In genomic region chrX:12600802-12601793, dm6 we compare ENCODE assay signal across 1 fruit fly cellular context.
A peak's percentile ranks its signal among the peaks of the same experiment; 100 is the strongest.
TF ChIP-seq lines count a peak whose summit lies in the region.

No protein-coding gene starts in this region.

TF ChIP-seq in whole organism, embryonic, 481 proteins besides CTCF, POLR2A, EP300 and RAD21 (continued from another document):
- TF ChIP-seq salm (tag; optimal IDR thresholded peaks at IDR 0.05; lab: Kevin White, UChicago): no peak
- TF ChIP-seq wek (GFP tag; optimal IDR thresholded peaks at IDR 0.05; lab: Kevin White, UChicago): no peak
- no peak for TF ChIP-seq Bgb (GFP tag; IDR thresholded peaks at IDR 0.05; lab: Robert Waterston, UW; ENCODE audit: partially characterized antibody)
- TF ChIP-seq chm (GFP tag; IDR thresholded peaks at IDR 0.05; lab: Robert Waterston, UW): no peak
- peak; percentile 18 for TF ChIP-seq CG7786 (GFP tag; optimal IDR thresholded peaks at IDR 0.05; lab: Kevin White, UChicago)
- TF ChIP-seq CG15479 (GFP tag; optimal IDR thresholded peaks at IDR 0.05; lab: Kevin White, UChicago): peak; percentile 25
- no peak for TF ChIP-seq ac (GFP tag; optimal IDR thresholded peaks at IDR 0.05; lab: Kevin White, UChicago)
- peak; percentile 24; the same call in 1 of the 2 replicates for TF ChIP-seq CG9932 (GFP tag; IDR thresholded peaks at IDR 0.05; lab: Robert Waterston, UW)
- no peak for TF ChIP-seq CG4328 (GFP tag; optimal IDR thresholded peaks at IDR 0.05; lab: Kevin White, UChicago)
- no peak for TF ChIP-seq Neu2 (GFP tag; optimal IDR thresholded peaks at IDR 0.05; lab: Kevin White, UChicago; ENCODE audit: borderline replicate concordance)
- no peak for TF ChIP-seq CG5953 (GFP tag; IDR thresholded peaks at IDR 0.05; lab: Robert Waterston, UW)
- TF ChIP-seq ind (GFP tag; optimal IDR thresholded peaks at IDR 0.05; lab: Kevin White, UChicago): no peak
- TF ChIP-seq CG4360 (GFP tag; IDR thresholded peaks at IDR 0.05; lab: Robert Waterston, UW): peak; percentile 96
- no peak for TF ChIP-seq pita (GFP tag; optimal IDR thresholded peaks at IDR 0.05; lab: Kevin White, UChicago)
- peak; percentile 12 for TF ChIP-seq mam (GFP tag; optimal IDR thresholded peaks at IDR 0.05; lab: Kevin White, UChicago)
- TF ChIP-seq gt (GFP tag; IDR thresholded peaks at IDR 0.05; lab: Robert Waterston, UW): no peak
- TF ChIP-seq sob (GFP tag; IDR thresholded peaks at IDR 0.05; lab: Robert Waterston, UW): no peak
- TF ChIP-seq bab2 (GFP tag; optimal IDR thresholded peaks at IDR 0.05; lab: Kevin White, UChicago): no peak
- no peak for TF ChIP-seq Fer3 (tag; optimal IDR thresholded peaks at IDR 0.05; lab: Kevin White, UChicago)
- TF ChIP-seq nmo (GFP tag; optimal IDR thresholded peaks at IDR 0.05; lab: Kevin White, UChicago): no peak
- no peak for TF ChIP-seq Lhr (GFP tag; optimal IDR thresholded peaks at IDR 0.05; lab: Kevin White, UChicago)
- TF ChIP-seq ci (GFP tag; IDR thresholded peaks at IDR 0.05; lab: Robert Waterston, UW): no peak
- no peak for TF ChIP-seq danr (GFP tag; IDR thresholded peaks at IDR 0.05; lab: Robert Waterston, UW)
- no peak for TF ChIP-seq CG16815 (GFP tag; optimal IDR thresholded peaks at IDR 0.05; lab: Kevin White, UChicago)
- TF ChIP-seq CG1603 (tag; optimal IDR thresholded peaks at IDR 0.05; lab: Kevin White, UChicago): no peak
- no peak for TF ChIP-seq usp (GFP tag; optimal IDR thresholded peaks at IDR 0.05; lab: Kevin White, UChicago)
- TF ChIP-seq cg (GFP tag; optimal IDR thresholded peaks at IDR 0.05; lab: Kevin White, UChicago): peak; percentile 85
- no peak for TF ChIP-seq en (GFP tag; optimal IDR thresholded peaks at IDR 0.05; lab: Kevin White, UChicago)
- no peak for TF ChIP-seq CG16779 (GFP tag; IDR thresholded peaks at IDR 0.05; lab: Robert Waterston, UW)
- TF ChIP-seq CG2120 (GFP tag; optimal IDR thresholded peaks at IDR 0.05; lab: Kevin White, UChicago): peak; percentile 60
- no peak for TF ChIP-seq CG33557 (GFP tag; optimal IDR thresholded peaks at IDR 0.05; lab: Kevin White, UChicago)
- no peak for TF ChIP-seq zfh1 (GFP tag; IDR thresholded peaks at IDR 0.05; lab: Robert Waterston, UW)
- TF ChIP-seq Bdp1 (GFP tag; optimal IDR thresholded peaks at IDR 0.05; lab: Kevin White, UChicago): no peak
- TF ChIP-seq CG10959 (GFP tag; IDR thresholded peaks at IDR 0.05; lab: Robert Waterston, UW): peak; percentile 54; the same call in 1 of the 2 replicates
- no peak for TF ChIP-seq CG6854 (GFP tag; optimal IDR thresholded peaks at IDR 0.05; lab: Kevin White, UChicago)
- TF ChIP-seq Ets65A (GFP tag; lab: Kevin White, UChicago): no peak
- peak; percentile 37 to 94 for TF ChIP-seq insv (GFP tag; optimal IDR thresholded peaks at IDR 0.05; lab: Kevin White, UChicago)
- TF ChIP-seq jumu (GFP tag; optimal IDR thresholded peaks at IDR 0.05; lab: Kevin White, UChicago): no peak
- TF ChIP-seq pfk (GFP tag; optimal IDR thresholded peaks at IDR 0.05; lab: Kevin White, UChicago): peak; percentile 97
- TF ChIP-seq CG15011 (GFP tag; optimal IDR thresholded peaks at IDR 0.05; lab: Kevin White, UChicago): no peak
- no peak for TF ChIP-seq gcm2 (GFP tag; optimal IDR thresholded peaks at IDR 0.05; lab: Kevin White, UChicago)
- TF ChIP-seq fd96Cb (tag; optimal IDR thresholded peaks at IDR 0.05; lab: Kevin White, UChicago): no peak
- no peak for TF ChIP-seq sc (optimal IDR thresholded peaks at IDR 0.05; lab: Kevin White, UChicago)
- TF ChIP-seq sc (GFP tag; optimal IDR thresholded peaks at IDR 0.05; lab: Kevin White, UChicago): no peak
- peak; percentile 87 for TF ChIP-seq exex (tag; optimal IDR thresholded peaks at IDR 0.05; lab: Kevin White, UChicago)
- no peak for TF ChIP-seq lola (GFP tag; optimal IDR thresholded peaks at IDR 0.05; lab: Kevin White, UChicago)
- no peak for TF ChIP-seq gce (GFP tag; IDR thresholded peaks at IDR 0.05; lab: Robert Waterston, UW)
TF ChIP-seq in whole organism, embryonic: peak in this region for 24.
